Worm (Caenorhabditis elegans): ENCODE measurements around the gene dcr-1.

Gene dcr-1

ce11 chrIII:8029487-8029886 lies 50.6 kb downstream of the dcr-1 start, which contains the start of gene F44B9.8:
TSS of gene F44B9.8 (minus strand) at chrIII:8029649.
- TF ChIP-seq ceh-43 (GFP tag; optimal IDR thresholded peaks at IDR 0.05) (no peak), nhr-76 (tag; optimal IDR thresholded peaks at IDR 0.05) (no peak), lin-13 (tag; optimal IDR thresholded peaks at IDR 0.05) (no peak), unc-62 (GFP tag; optimal IDR thresholded peaks at IDR 0.05) (no peak), flh-1 (GFP tag; optimal IDR thresholded peaks at IDR 0.05) (no peak), ham-2 (GFP tag; optimal IDR thresholded peaks at IDR 0.05) (no peak), mep-1 (tag; optimal IDR thresholded peaks at IDR 0.05) (no peak), mls-2 (tag; optimal IDR thresholded peaks at IDR 0.05) (no peak), M03D4.4 (tag; optimal IDR thresholded peaks at IDR 0.05) (no peak), elt-3 (tag; optimal IDR thresholded peaks at IDR 0.05) (no peak), lin-32 (GFP tag; optimal IDR thresholded peaks at IDR 0.05) (no peak), unc-120 (tag; optimal IDR thresholded peaks at IDR 0.05; ENCODE audit: poor library complexity, severe bottlenecking) (no peak), blmp-1 (tag; optimal IDR thresholded peaks at IDR 0.05) (no peak), nhr-2 (tag; optimal IDR thresholded peaks at IDR 0.05) (no peak), mab-5 (tag; optimal IDR thresholded peaks at IDR 0.05) (no peak), bed-3 (GFP tag; optimal IDR thresholded peaks at IDR 0.05) (no peak), sptf-1 (tag; optimal IDR thresholded peaks at IDR 0.05) (no peak), lsy-2 (tag; optimal IDR thresholded peaks at IDR 0.05) (peak; percentile 39), ces-1 (GFP tag; optimal IDR thresholded peaks at IDR 0.05) (no peak), sem-2 (GFP tag; optimal IDR thresholded peaks at IDR 0.05) (no peak), tbx-8 (GFP tag; optimal IDR thresholded peaks at IDR 0.05) (no peak), zip-8 (tag; optimal IDR thresholded peaks at IDR 0.05) (no peak), ztf-11 (tag; optimal IDR thresholded peaks at IDR 0.05) (no peak), pha-4 (tag; optimal IDR thresholded peaks at IDR 0.05) (peak; percentile 17), nhr-237 (tag; optimal IDR thresholded peaks at IDR 0.05) (peak; percentile 31), ceh-83 (GFP tag; optimal IDR thresholded peaks at IDR 0.05) (no peak), drap-1 (GFP tag; optimal IDR thresholded peaks at IDR 0.05) (no peak)

ce11 chrIII:8027942-8028341 lies 52.1 kb downstream of the dcr-1 start, which contains the start of gene mdt-30:
TSS of gene mdt-30 (minus strand) at chrIII:8028042.
- TF ChIP-seq sptf-1 (tag; optimal IDR thresholded peaks at IDR 0.05): no peak
- TF ChIP-seq drap-1 (GFP tag; optimal IDR thresholded peaks at IDR 0.05): no peak
- no peak for TF ChIP-seq mep-1 (tag; optimal IDR thresholded peaks at IDR 0.05)
- no peak for TF ChIP-seq ceh-43 (GFP tag; optimal IDR thresholded peaks at IDR 0.05)
- no peak for TF ChIP-seq tbx-8 (GFP tag; optimal IDR thresholded peaks at IDR 0.05)
- TF ChIP-seq nhr-28 (tag; optimal IDR thresholded peaks at IDR 0.05): no peak
- no peak for TF ChIP-seq mab-5 (tag; optimal IDR thresholded peaks at IDR 0.05)
- TF ChIP-seq M03D4.4 (tag; optimal IDR thresholded peaks at IDR 0.05): no peak
- no peak for TF ChIP-seq snpc-4 (tag; optimal IDR thresholded peaks at IDR 0.05)
- no peak for TF ChIP-seq hlh-1 (tag; optimal IDR thresholded peaks at IDR 0.05)
- TF ChIP-seq zip-8 (tag; optimal IDR thresholded peaks at IDR 0.05): no peak

- TF ChIP-seq lin-32 (GFP tag; optimal IDR thresholded peaks at IDR 0.05) (no peak), hlh-1 (tag; optimal IDR thresholded peaks at IDR 0.05) (peak; percentile 17), unc-120 (tag; optimal IDR thresholded peaks at IDR 0.05; ENCODE audit: poor library complexity, severe bottlenecking) (peak; percentile 75)
These were observed 58.0 kb downstream of the dcr-1 start, which contains the start of gene F44B9.2 for ce11 chrIII:8022077-8022476. TSS of gene F44B9.2 (plus strand) at chrIII:8022463.

Data from whole organism, mixed stage, embryonic.